Worm (Caenorhabditis elegans) whole organism, young adult: ENCODE measurements around the gene F35D2.6.

Experiments used
- B0336.3 ChIP-seq: fragments of 200-800 bp; sonication (Bioruptor generic); IDR thresholded peaks from 2 replicates; pipeline ENCODE4 v1.3.6; 2022; ENCODE audit warnings: missing genetic modification characterization, missing compliant biosample characterization
- F10E7.11 ChIP-seq: sonication (generic microtip); optimal IDR thresholded peaks from 2 replicates; lab custom pipeline; 2017; ENCODE audit warnings: mild to moderate bottlenecking, missing genetic modification characterization, moderate library complexity, missing compliant biosample characterization
- F23B12.7 ChIP-seq: sonication (generic microtip); optimal IDR thresholded peaks from 2 replicates; lab custom pipeline; 2017; ENCODE audit warnings: missing genetic modification characterization, mild to moderate bottlenecking, missing compliant biosample characterization, antibody characterized with exemption, moderate library complexity; ENCODE audit not compliant: insufficient read depth
- F33H1.4 ChIP-seq: fragments of 200-800 bp; sonication (Bioruptor generic); IDR thresholded peaks from 2 replicates; pipeline ENCODE4 v1.3.6; 2022; ENCODE audit warnings: missing genetic modification reagents, missing genetic modification characterization, missing compliant biosample characterization
- F39B2.1 ChIP-seq: fragments of 200-800 bp; sonication (Bioruptor generic); IDR thresholded peaks from 2 replicates; pipeline ENCODE4 v1.3.6; 2022; ENCODE audit warnings: missing genetic modification reagents, missing genetic modification characterization, missing compliant biosample characterization
- F52B5.7 ChIP-seq: sonication (generic microtip); optimal IDR thresholded peaks from 2 replicates; lab custom pipeline; 2016; ENCODE audit warnings: mild to moderate bottlenecking, missing genetic modification characterization, missing compliant biosample characterization
- F55B11.4 ChIP-seq: sonication (generic microtip); optimal IDR thresholded peaks from 2 replicates; lab custom pipeline; 2016; ENCODE audit warnings: missing compliant biosample characterization, missing genetic modification characterization, borderline replicate concordance; ENCODE audit not compliant: insufficient read depth
- F57A8.1 ChIP-seq: fragments of 200-800 bp; sonication (Bioruptor generic); optimal IDR thresholded peaks from 2 replicates; lab custom pipeline; 2018; ENCODE audit warnings: mild to moderate bottlenecking, missing genetic modification characterization, moderate library complexity, missing compliant biosample characterization
- F57C9.4 ChIP-seq: sonication (generic microtip); optimal IDR thresholded peaks from 2 replicates; lab custom pipeline; 2017; ENCODE audit warnings: mild to moderate bottlenecking, missing genetic modification characterization, missing compliant biosample characterization
- K11D2.4 ChIP-seq: fragments of 200-800 bp; sonication (Bioruptor generic); IDR thresholded peaks from 2 replicates; pipeline ENCODE4 v1.3.6; 2022; ENCODE audit warnings: missing genetic modification reagents, missing genetic modification characterization, missing compliant biosample characterization
- T26A5.8 ChIP-seq: sonication (generic microtip); optimal IDR thresholded peaks from 2 replicates; lab custom pipeline; 2016; ENCODE audit warnings: missing genetic modification characterization, missing compliant biosample characterization
- Y67H2A.10 ChIP-seq: fragments of 200-800 bp; sonication (Bioruptor generic); conservative IDR thresholded peaks from 2 replicates; pipeline ENCODE4 v1.3.6; 2022; ENCODE audit warnings: missing genetic modification reagents, missing genetic modification characterization, missing compliant biosample characterization
- Y79H2A.3 ChIP-seq: fragments of 200-800 bp; sonication (Bioruptor generic); conservative IDR thresholded peaks from 2 replicates; pipeline ENCODE4 v1.3.6; 2022; ENCODE audit warnings: missing genetic modification reagents, missing genetic modification characterization, missing compliant biosample characterization
- akir-1 ChIP-seq: fragments of 200-800 bp; sonication (Bioruptor generic); optimal IDR thresholded peaks from 2 replicates; lab custom pipeline; 2018; ENCODE audit warnings: mild to moderate bottlenecking, missing genetic modification characterization, moderate library complexity, missing compliant biosample characterization
- aptf-3 ChIP-seq: fragments of 200-800 bp; sonication (Bioruptor generic); IDR thresholded peaks from 2 replicates; pipeline ENCODE4 v1.3.6; 2022; ENCODE audit warnings: missing genetic modification characterization, missing compliant biosample characterization
- athp-1 ChIP-seq: sonication (generic microtip); optimal IDR thresholded peaks from 2 replicates; lab custom pipeline; 2017; ENCODE audit warnings: mild to moderate bottlenecking, missing genetic modification characterization, missing compliant biosample characterization
- attf-3 ChIP-seq: fragments of 200-800 bp; sonication (Bioruptor generic); conservative IDR thresholded peaks from 2 replicates; pipeline ENCODE4 v1.3.6; 2022; ENCODE audit warnings: missing genetic modification reagents, missing genetic modification characterization, missing compliant biosample characterization
- ccch-3 ChIP-seq: fragments of 200-800 bp; sonication (Bioruptor generic); optimal IDR thresholded peaks from 2 replicates; lab custom pipeline; 2018; ENCODE audit warnings: mild to moderate bottlenecking, missing genetic modification characterization, missing compliant biosample characterization
- cebp-2 ChIP-seq: fragments of 200-800 bp; sonication (Bioruptor generic); IDR thresholded peaks from 2 replicates; pipeline ENCODE4 v1.3.6; 2022; ENCODE audit warnings: missing genetic modification characterization, missing compliant biosample characterization
- ceh-58 ChIP-seq: fragments of 200-800 bp; sonication (Bioruptor generic); IDR thresholded peaks from 2 replicates; pipeline ENCODE4 v1.3.6; 2022; ENCODE audit warnings: missing genetic modification characterization, missing compliant biosample characterization
- die-1 ChIP-seq: sonication (generic microtip); optimal IDR thresholded peaks from 2 replicates; lab custom pipeline; 2016; ENCODE audit warnings: missing genotype, mild to moderate bottlenecking, missing genetic modification characterization, missing compliant biosample characterization
- dox-1 ChIP-seq: fragments of 200-800 bp; sonication (Bioruptor generic); IDR thresholded peaks from 2 replicates; pipeline ENCODE4 v1.3.6; 2022; ENCODE audit warnings: missing genetic modification reagents, missing genetic modification characterization, missing compliant biosample characterization
- dpl-1 ChIP-seq: fragments of 150-350 bp; optimal IDR thresholded peaks from 2 replicates; lab custom pipeline; 2014; ENCODE audit warnings: missing biosample characterization, missing genetic modification reagents, missing genetic modification characterization
- efl-1 ChIP-seq: fragments of 150-350 bp; optimal IDR thresholded peaks from 2 replicates; lab custom pipeline; 2014; ENCODE audit warnings: missing biosample characterization, missing genetic modification reagents, missing genetic modification characterization
- ets-4 ChIP-seq: fragments of 200-800 bp; sonication (Bioruptor generic); optimal IDR thresholded peaks from 2 replicates; lab custom pipeline; 2018; ENCODE audit warnings: mild to moderate bottlenecking, missing genetic modification characterization, missing compliant biosample characterization
- him-1 ChIP-seq: sonication (generic microtip); optimal IDR thresholded peaks from 2 replicates; lab custom pipeline; 2016; ENCODE audit warnings: missing genotype, missing genetic modification reagents, missing genetic modification characterization, missing compliant biosample characterization
- hlh-12 ChIP-seq: sonication (generic microtip); optimal IDR thresholded peaks from 2 replicates; lab custom pipeline; 2016; ENCODE audit warnings: missing genetic modification characterization, missing compliant biosample characterization
- hmg-20 ChIP-seq: fragments of 200-800 bp; sonication (Bioruptor generic); IDR thresholded peaks from 2 replicates; pipeline ENCODE4 v1.3.6; 2022; ENCODE audit warnings: missing genetic modification reagents, missing genetic modification characterization, missing compliant biosample characterization
- let-607 ChIP-seq, 2 experiments: fragments of 200-800 bp in 1 of 2; sonication (Bioruptor generic) in 1 of 2; sonication (generic microtip) in 1 of 2; optimal IDR thresholded peaks; 2 replicates each; lab custom pipeline; 2016 to 2018; ENCODE audit warnings: mild to moderate bottlenecking in 2 of 2, missing compliant biosample characterization in 2 of 2, missing genetic modification characterization in 2 of 2, moderate library complexity in 2 of 2, missing genotype in 1 of 2
- lsy-27 ChIP-seq: sonication (generic microtip); optimal IDR thresholded peaks from 2 replicates; lab custom pipeline; 2017; ENCODE audit warnings: missing genetic modification characterization, mild to moderate bottlenecking, missing compliant biosample characterization, antibody characterized with exemption, missing genotype, borderline replicate concordance; ENCODE audit not compliant: insufficient read depth
- madf-10 ChIP-seq: sonication (generic microtip); optimal IDR thresholded peaks from 2 replicates; lab custom pipeline; 2016; ENCODE audit warnings: mild to moderate bottlenecking, missing genetic modification characterization, missing compliant biosample characterization
- madf-6 ChIP-seq: fragments of 200-800 bp; sonication (Bioruptor generic); IDR thresholded peaks from 2 replicates; pipeline ENCODE4 v1.3.6; 2022; ENCODE audit warnings: missing genetic modification reagents, missing genetic modification characterization, missing compliant biosample characterization
- mel-28 ChIP-seq: sonication (generic microtip); optimal IDR thresholded peaks from 2 replicates; lab custom pipeline; 2016; ENCODE audit warnings: borderline replicate concordance, mild to moderate bottlenecking, missing genetic modification characterization, missing compliant biosample characterization
- mxl-1 ChIP-seq: sonication (generic microtip); optimal IDR thresholded peaks from 2 replicates; lab custom pipeline; 2016; ENCODE audit warnings: missing genetic modification characterization, missing compliant biosample characterization
- nfyb-1 ChIP-seq: fragments of 200-800 bp; sonication (Bioruptor generic); IDR thresholded peaks from 2 replicates; pipeline ENCODE4 v1.3.6; 2022; ENCODE audit warnings: missing genetic modification reagents, missing genetic modification characterization, missing compliant biosample characterization
- snpc-1.3 ChIP-seq: sonication (generic microtip); optimal IDR thresholded peaks from 2 replicates; lab custom pipeline; 2017; ENCODE audit warnings: missing genetic modification characterization, mild to moderate bottlenecking, missing compliant biosample characterization, antibody characterized with exemption, moderate library complexity, missing genotype, missing genetic modification reagents; ENCODE audit not compliant: insufficient read depth
- tbp1 ChIP-seq: fragments of 200-800 bp; sonication (Bioruptor generic); optimal IDR thresholded peaks from 2 replicates; lab custom pipeline; 2018; ENCODE audit warnings: mild to moderate bottlenecking, missing genetic modification characterization, missing compliant biosample characterization
- tlf-1 ChIP-seq: fragments of 200-800 bp; sonication (Bioruptor generic); optimal IDR thresholded peaks from 2 replicates; lab custom pipeline; 2018; ENCODE audit warnings: mild to moderate bottlenecking, missing genetic modification characterization, missing compliant biosample characterization
- unc-62 ChIP-seq: fragments of 150-350 bp; optimal IDR thresholded peaks from 2 replicates; lab custom pipeline; 2014; ENCODE audit warnings: missing biosample characterization, missing genetic modification reagents, missing genetic modification characterization
- zfh-2 ChIP-seq: fragments of 200-800 bp; sonication (Bioruptor generic); conservative IDR thresholded peaks from 2 replicates; pipeline ENCODE4 v1.3.6; 2022; ENCODE audit warnings: missing genetic modification reagents, missing genetic modification characterization, missing compliant biosample characterization
- ztf-18 ChIP-seq: sonication (generic microtip); optimal IDR thresholded peaks from 2 replicates; lab custom pipeline; 2016; ENCODE audit warnings: missing genotype, mild to moderate bottlenecking, missing genetic modification characterization, missing compliant biosample characterization
- ztf-22 ChIP-seq: fragments of 200-800 bp; sonication (Bioruptor generic); optimal IDR thresholded peaks from 2 replicates; lab custom pipeline; 2018; ENCODE audit warnings: mild to moderate bottlenecking, missing genetic modification characterization, moderate library complexity, missing compliant biosample characterization

The F35D2.6 gene

ce11 chrII:7558864-7559263, 18.6 kb upstream of the F35D2.6 start:
- no peak for TF ChIP-seq unc-62 (GFP tag; lab: Kevin White, UChicago)
- no peak for TF ChIP-seq him-1 (tag; lab: Kevin White, UChicago)
- no peak for TF ChIP-seq F39B2.1 (GFP tag; lab: Robert Waterston, UW)
- no peak for TF ChIP-seq let-607 (tag; optimal IDR thresholded peaks at IDR 0.05; lab: Kevin White, UChicago)
- TF ChIP-seq tbp1 (GFP tag; lab: Kevin White, UChicago) = no peak
- no peak for TF ChIP-seq aptf-3 (GFP tag; lab: Robert Waterston, UW)
- TF ChIP-seq dox-1 (GFP tag; lab: Robert Waterston, UW) = no peak
- TF ChIP-seq K11D2.4 (GFP tag; lab: Robert Waterston, UW) = no peak
- no peak for TF ChIP-seq F52B5.7
- no peak for TF ChIP-seq ceh-58 (GFP tag; lab: Robert Waterston, UW)
- TF ChIP-seq ccch-3 (GFP tag; lab: Kevin White, UChicago) = no peak
- TF ChIP-seq zfh-2 (GFP tag; lab: Robert Waterston, UW) = no peak
- TF ChIP-seq snpc-1.3 (tag; lab: Kevin White, UChicago) = no peak
- no peak for TF ChIP-seq madf-6
- no peak for TF ChIP-seq mel-28
- no peak for TF ChIP-seq lsy-27 (tag; lab: Kevin White, UChicago)
- TF ChIP-seq, all 124 proteins: peak for 0

- no peak for TF ChIP-seq mel-28
- TF ChIP-seq madf-10 (tag; lab: Kevin White, UChicago) = no peak
- no peak for TF ChIP-seq die-1
- no peak for TF ChIP-seq K11D2.4 (GFP tag; lab: Robert Waterston, UW)
- no peak for TF ChIP-seq F55B11.4 (tag; lab: Kevin White, UChicago)
- no peak for TF ChIP-seq ceh-58 (GFP tag; lab: Robert Waterston, UW)
- TF ChIP-seq F33H1.4 (GFP tag; lab: Robert Waterston, UW) = no peak
- TF ChIP-seq, all 124 proteins: peak for 0
Measured at ce11 chrII:7560844-7561243, 16.7 kb upstream of the F35D2.6 start.

ce11 chrII:7561494-7561893, 16.0 kb upstream of the F35D2.6 start, which contains the start of the genes ZK1290.11 and ZK1290.1:
ZK1290.11 (minus strand) TSS chrII:7561594.
ZK1290.1 (plus strand) TSS chrII:7561764.
- TF ChIP-seq akir-1 (no peak), athp-1 (no peak), cebp-2 (GFP tag; lab: Robert Waterston, UW) (no peak)

- TF ChIP-seq tlf-1 (no peak), attf-3 (GFP tag; lab: Robert Waterston, UW) (no peak), F33H1.4 (GFP tag; lab: Robert Waterston, UW) (no peak), nfyb-1 (GFP tag; lab: Robert Waterston, UW) (no peak), Y67H2A.10 (GFP tag; lab: Robert Waterston, UW) (no peak), F57A8.1 (no peak), madf-6 (no peak), mel-28 (no peak), efl-1 (GFP tag; lab: Kevin White, UChicago) (no peak), ztf-22 (GFP tag; lab: Kevin White, UChicago) (no peak), mxl-1 (tag; lab: Kevin White, UChicago) (no peak)
Measured at ce11 chrII:7562616-7563015, 14.9 kb upstream of the F35D2.6 start.

ce11 chrII:7570305-7570704, 7.2 kb upstream of the F35D2.6 start, which contains the start of gene F35D2.3:
F35D2.3 (plus strand) TSS chrII:7570605.
- TF ChIP-seq ets-4 (GFP tag; lab: Kevin White, UChicago) (no peak), F10E7.11 (tag; lab: Kevin White, UChicago) (no peak), mxl-1 (tag; lab: Kevin White, UChicago) (no peak), hmg-20 (no peak), snpc-1.3 (tag; lab: Kevin White, UChicago) (no peak), F57C9.4 (tag; lab: Kevin White, UChicago) (no peak), ztf-18 (tag; lab: Kevin White, UChicago) (no peak), akir-1 (no peak), Y79H2A.3 (GFP tag; lab: Robert Waterston, UW) (no peak), dpl-1 (GFP tag; lab: Kevin White, UChicago) (no peak), hlh-12 (tag; lab: Kevin White, UChicago) (no peak), ceh-58 (GFP tag; lab: Robert Waterston, UW) (no peak), T26A5.8 (tag; lab: Kevin White, UChicago) (no peak), F52B5.7 (no peak), F23B12.7 (tag; lab: Kevin White, UChicago) (no peak), B0336.3 (GFP tag; lab: Robert Waterston, UW) (no peak)
